Fruit fly (Drosophila melanogaster): Measurements from ENCODE around the gene CG13727.

Gene CG13727

DNA sequence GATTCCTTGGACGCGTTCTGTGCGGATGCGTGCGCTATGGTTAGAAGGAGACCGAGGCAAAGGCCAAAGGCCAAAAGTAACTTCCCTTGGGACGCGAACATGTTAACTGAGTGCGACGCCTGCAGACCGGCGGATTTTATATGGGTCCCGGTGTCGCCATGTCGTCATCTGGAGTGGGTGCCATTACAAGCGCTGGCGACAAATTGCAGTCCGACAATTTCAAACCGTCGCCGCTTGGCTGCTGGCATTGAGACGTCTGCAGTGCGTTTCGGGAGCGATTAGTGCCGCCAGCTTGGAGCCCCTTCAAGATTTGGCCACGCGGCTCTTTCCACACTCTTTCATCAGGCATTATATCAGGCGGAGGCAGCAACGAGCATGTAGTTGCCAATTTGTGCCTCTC, at the start of gene CG13727:
TSS of gene CG13727 (minus strand) at position 101 of the 400 bp plus-strand sequence.
- TF ChIP-seq psq (optimal IDR thresholded peaks at IDR 0.05) (no peak), Dll (optimal IDR thresholded peaks at IDR 0.05) (no peak), pan (optimal IDR thresholded peaks at IDR 0.05) (no peak), CG8478 (optimal IDR thresholded peaks at IDR 0.05) (no peak), usp (GFP tag; optimal IDR thresholded peaks at IDR 0.05) (no peak), EcR (GFP tag; optimal IDR thresholded peaks at IDR 0.05) (no peak)

DNA sequence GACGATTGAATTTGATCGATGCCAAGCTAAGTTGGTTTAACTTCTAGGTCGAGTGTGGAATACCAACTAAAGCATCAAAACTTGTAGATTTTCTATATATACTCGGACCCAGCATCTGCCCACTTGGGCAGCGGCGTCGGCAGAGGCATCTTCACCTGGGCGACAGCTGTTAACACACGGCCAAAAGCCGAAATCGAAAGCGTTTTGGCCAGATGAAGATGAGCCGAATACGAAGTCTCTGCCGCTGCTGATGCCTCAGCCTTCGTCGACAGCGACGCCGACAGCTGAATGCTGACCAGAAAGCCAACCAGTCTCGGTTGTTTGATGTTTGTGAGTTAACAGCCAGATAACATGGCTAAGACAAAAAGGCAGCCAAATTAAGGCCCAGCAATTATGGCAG, 47.8 kb upstream of the CG13727 start, which contains the start of gene CG13731:
TSS of gene CG13731 (minus strand) at position 62 of the 400 bp plus-strand sequence.
- no peak for TF ChIP-seq psq (optimal IDR thresholded peaks at IDR 0.05)
- no peak for TF ChIP-seq usp (GFP tag; optimal IDR thresholded peaks at IDR 0.05)
- TF ChIP-seq CG8478 (optimal IDR thresholded peaks at IDR 0.05): no peak
- TF ChIP-seq EcR (GFP tag; optimal IDR thresholded peaks at IDR 0.05): no peak
- no peak for TF ChIP-seq pan (optimal IDR thresholded peaks at IDR 0.05)
- no peak for TF ChIP-seq Dll (optimal IDR thresholded peaks at IDR 0.05)

DNA sequence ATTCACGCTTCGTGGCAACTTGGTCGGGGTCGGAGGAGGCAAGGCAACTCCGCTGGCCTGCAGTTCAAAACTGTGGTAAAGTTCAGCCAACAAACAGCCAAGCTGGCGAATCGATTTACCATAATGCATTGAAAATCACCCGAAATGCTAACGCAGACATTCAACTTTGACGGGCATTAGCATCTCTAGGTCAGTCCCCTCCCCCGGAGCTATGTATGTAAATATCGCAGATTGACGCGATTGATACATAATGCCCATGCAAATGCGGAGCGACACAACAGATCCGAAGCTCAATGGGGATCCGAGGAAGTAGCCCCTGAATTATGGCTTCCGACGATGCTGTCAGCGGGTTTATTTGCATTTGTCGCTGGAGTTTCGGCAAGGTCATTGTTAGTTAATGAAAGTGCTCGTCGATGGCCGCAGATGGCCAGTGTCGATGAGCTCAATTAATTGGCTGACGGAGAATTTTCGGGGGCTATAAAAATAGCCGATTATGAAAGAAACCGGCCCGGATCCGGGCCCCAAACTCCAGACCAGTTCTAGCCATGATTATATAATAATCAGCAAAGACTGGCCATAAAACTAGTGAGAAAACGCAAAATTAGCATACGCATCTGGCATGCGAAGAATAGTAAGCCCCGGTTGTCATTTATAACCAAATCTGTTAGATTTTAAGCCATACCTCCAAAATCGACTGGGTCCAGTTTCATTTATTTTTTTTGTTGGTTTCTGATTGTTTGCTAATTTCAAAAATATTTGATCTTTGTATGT, 45.7 kb upstream of the CG13727 start:
- TF ChIP-seq CG8478 (optimal IDR thresholded peaks at IDR 0.05): no peak
- no peak for TF ChIP-seq Dll (optimal IDR thresholded peaks at IDR 0.05)
- no peak for TF ChIP-seq usp (GFP tag; optimal IDR thresholded peaks at IDR 0.05)
- no peak for TF ChIP-seq psq (optimal IDR thresholded peaks at IDR 0.05)
- TF ChIP-seq pan (optimal IDR thresholded peaks at IDR 0.05): no peak
- TF ChIP-seq EcR (GFP tag; optimal IDR thresholded peaks at IDR 0.05): no peak

DNA sequence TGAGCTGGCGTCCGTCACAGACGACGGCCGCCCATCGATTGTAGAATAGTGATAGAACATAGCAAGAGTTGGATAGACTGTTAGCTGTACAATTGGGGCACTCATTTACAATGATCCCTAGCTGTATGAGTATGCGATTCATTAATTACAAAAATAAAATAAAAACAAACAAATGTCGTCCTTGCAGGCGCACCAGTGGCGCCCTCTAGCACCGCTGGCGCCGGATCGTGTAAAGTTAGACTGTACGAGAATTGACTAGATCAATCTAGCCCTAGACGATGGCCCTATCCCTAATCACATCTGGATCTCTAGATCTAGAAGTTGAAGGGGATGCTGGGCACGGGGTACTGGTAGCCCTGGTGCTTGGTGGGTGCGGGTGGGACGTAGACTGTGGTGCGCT, 42.6 kb upstream of the CG13727 start:
- TF ChIP-seq EcR (GFP tag; optimal IDR thresholded peaks at IDR 0.05): no peak
- no peak for TF ChIP-seq psq (optimal IDR thresholded peaks at IDR 0.05)
- TF ChIP-seq usp (GFP tag; optimal IDR thresholded peaks at IDR 0.05): no peak
- TF ChIP-seq Dll (optimal IDR thresholded peaks at IDR 0.05): no peak
- no peak for TF ChIP-seq CG8478 (optimal IDR thresholded peaks at IDR 0.05)
- TF ChIP-seq pan (optimal IDR thresholded peaks at IDR 0.05): no peak

DNA sequence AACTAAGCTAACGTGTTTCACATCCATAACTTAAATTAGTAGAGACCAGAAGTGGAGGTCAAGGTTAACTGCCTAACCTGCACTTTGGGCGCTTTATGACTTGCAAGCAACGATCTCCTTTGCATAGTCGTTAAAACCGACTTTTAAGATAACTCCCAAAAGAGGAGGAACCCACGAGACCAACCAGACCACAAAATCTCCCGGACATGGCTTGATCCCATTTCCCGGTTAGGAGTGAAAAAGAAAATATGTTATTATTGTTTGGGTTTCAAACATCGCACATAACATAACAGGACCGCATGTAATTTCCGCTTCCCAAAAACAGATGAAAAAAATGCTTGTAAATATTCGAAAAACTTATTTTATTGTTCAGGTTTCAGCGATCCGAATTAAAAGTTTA, 42.2 kb upstream of the CG13727 start:
- TF ChIP-seq pan (optimal IDR thresholded peaks at IDR 0.05) (no peak), Dll (optimal IDR thresholded peaks at IDR 0.05) (no peak), EcR (GFP tag; optimal IDR thresholded peaks at IDR 0.05) (no peak), CG8478 (optimal IDR thresholded peaks at IDR 0.05) (no peak), psq (optimal IDR thresholded peaks at IDR 0.05) (no peak), usp (GFP tag; optimal IDR thresholded peaks at IDR 0.05) (no peak)

DNA sequence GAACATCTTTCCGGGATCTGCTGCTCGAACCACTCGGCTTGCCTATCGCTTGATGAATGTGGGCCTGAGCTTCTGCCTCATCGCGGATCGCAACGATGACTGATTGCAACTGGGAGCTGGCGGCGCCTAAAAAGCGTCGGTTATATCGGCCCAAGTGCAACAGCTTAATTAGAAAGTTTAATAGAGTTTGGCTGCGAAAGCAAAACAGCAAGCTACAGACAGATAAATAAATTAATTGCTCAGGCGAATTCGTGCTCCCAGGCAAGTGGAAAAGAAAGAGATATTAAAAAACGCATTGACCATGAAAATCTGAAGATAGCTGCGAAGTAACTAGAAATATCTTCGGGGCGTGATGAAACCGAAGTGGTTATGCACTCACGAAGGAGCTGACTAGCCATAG, 41.5 kb upstream of the CG13727 start, which contains the start of gene CG13728:
TSS of gene CG13728 (minus strand) at position 101 of the 400 bp plus-strand sequence.
- TF ChIP-seq CG8478 (optimal IDR thresholded peaks at IDR 0.05) (no peak), psq (optimal IDR thresholded peaks at IDR 0.05) (no peak), Dll (optimal IDR thresholded peaks at IDR 0.05) (no peak), pan (optimal IDR thresholded peaks at IDR 0.05) (no peak), usp (GFP tag; optimal IDR thresholded peaks at IDR 0.05) (no peak), EcR (GFP tag; optimal IDR thresholded peaks at IDR 0.05) (no peak)

DNA sequence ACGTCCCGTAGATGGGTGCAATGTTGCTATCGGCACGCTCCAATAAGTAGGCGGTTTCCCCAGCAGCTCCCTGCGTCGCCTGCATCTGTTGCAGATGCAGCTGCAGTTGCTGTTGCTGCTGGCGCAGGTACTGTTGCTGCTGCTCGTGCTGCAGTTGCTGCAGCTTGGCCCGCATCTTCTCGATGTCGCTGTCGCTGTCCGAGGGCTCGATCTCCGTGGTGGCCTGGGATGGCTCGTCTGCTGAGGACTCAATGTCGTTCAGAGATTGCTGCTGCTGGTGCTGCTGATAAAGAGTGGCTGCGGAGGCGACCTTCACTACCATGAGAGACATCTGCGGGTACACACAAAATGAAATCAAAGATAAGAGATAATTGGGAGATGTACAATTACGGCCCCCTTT, 40.9 kb upstream of the CG13727 start:
- no peak for TF ChIP-seq CG8478 (optimal IDR thresholded peaks at IDR 0.05)
- TF ChIP-seq pan (optimal IDR thresholded peaks at IDR 0.05): no peak
- TF ChIP-seq Dll (optimal IDR thresholded peaks at IDR 0.05): no peak
- no peak for TF ChIP-seq EcR (GFP tag; optimal IDR thresholded peaks at IDR 0.05)
- no peak for TF ChIP-seq usp (GFP tag; optimal IDR thresholded peaks at IDR 0.05)
- no peak for TF ChIP-seq psq (optimal IDR thresholded peaks at IDR 0.05)

DNA sequence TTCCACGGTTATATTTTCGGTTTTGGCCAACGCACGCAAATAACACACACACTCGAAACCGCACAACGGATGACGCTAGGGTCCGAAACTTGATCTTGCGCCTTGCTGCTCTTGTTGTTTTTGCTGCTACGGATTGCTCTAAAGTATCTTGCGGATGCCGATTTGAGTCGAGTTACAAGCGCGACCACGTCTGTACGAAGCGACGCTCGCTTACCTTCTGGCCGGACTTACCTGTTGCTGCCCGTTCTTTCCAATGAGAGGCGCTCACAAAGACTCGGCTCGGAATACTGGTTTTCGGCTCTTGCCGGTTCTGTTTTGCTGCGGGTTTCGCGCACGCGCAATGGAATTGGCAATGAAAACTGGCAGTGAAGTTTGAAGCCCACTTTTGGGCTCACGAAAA, 38.2 kb upstream of the CG13727 start, which contains the start of gene Cad74A:
TSS of gene Cad74A (minus strand) at position 220 of the 400 bp plus-strand sequence.
- TF ChIP-seq EcR (GFP tag; optimal IDR thresholded peaks at IDR 0.05) (no peak), pan (optimal IDR thresholded peaks at IDR 0.05) (no peak), psq (optimal IDR thresholded peaks at IDR 0.05) (no peak), CG8478 (optimal IDR thresholded peaks at IDR 0.05) (no peak), usp (GFP tag; optimal IDR thresholded peaks at IDR 0.05) (no peak), Dll (optimal IDR thresholded peaks at IDR 0.05) (no peak)

DNA sequence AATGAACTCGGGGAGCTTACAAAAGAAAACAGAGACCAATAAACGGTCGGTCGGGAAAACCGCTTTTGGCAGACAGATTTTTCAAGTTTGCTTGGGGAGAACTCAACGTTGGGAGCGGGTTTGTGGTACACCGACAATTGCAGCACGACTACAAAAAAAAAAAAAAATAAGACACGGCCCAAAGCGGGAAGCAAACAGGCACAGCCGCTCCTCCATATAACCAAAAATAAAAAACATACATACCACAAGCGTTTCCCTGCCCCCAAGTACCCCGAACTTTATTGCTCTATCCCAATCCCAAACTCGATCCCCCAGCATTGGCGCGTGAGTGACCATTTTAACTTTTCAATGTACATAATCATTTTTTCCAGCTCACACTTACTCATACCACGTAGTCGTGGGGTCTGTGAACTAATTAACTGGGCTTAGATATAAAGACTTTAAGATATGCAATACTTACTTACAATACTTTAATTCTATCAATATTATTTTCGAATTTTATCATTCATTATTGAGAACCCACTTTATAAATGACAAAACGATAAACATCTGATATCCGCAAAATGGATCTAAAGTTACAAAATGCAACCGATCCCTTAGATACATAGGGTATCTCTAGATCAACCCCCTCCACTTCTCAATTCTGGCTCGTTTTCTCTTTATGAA, 34.0 kb upstream of the CG13727 start:
- TF ChIP-seq CG8478 (optimal IDR thresholded peaks at IDR 0.05) (no peak), usp (GFP tag; optimal IDR thresholded peaks at IDR 0.05) (no peak), Dll (optimal IDR thresholded peaks at IDR 0.05) (no peak), psq (optimal IDR thresholded peaks at IDR 0.05) (no peak), pan (optimal IDR thresholded peaks at IDR 0.05) (no peak), EcR (GFP tag; optimal IDR thresholded peaks at IDR 0.05) (no peak)

DNA sequence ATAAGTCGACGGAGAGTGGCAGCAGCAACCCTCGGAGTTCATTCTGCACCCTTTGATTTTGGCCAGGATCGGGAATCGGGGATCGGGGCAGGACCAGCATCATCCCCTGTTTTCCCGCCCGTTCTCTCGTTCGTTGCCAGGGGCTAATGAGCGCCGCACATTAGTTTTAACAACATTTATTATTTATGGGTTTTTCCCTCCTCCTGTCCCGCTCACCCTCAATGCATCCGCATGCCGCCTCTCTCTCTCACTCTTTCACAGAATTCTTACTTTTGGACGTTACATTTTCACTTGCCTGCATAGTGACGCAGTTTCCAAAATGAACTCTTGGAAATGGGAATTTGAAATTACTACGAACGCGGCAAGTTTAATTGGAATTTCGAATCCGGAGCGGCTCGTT, 25.8 kb upstream of the CG13727 start:
- TF ChIP-seq CG8478 (optimal IDR thresholded peaks at IDR 0.05): no peak
- TF ChIP-seq pan (optimal IDR thresholded peaks at IDR 0.05): no peak
- no peak for TF ChIP-seq psq (optimal IDR thresholded peaks at IDR 0.05)
- no peak for TF ChIP-seq Dll (optimal IDR thresholded peaks at IDR 0.05)
- TF ChIP-seq usp (GFP tag; optimal IDR thresholded peaks at IDR 0.05): no peak
- TF ChIP-seq EcR (GFP tag; optimal IDR thresholded peaks at IDR 0.05): no peak

DNA sequence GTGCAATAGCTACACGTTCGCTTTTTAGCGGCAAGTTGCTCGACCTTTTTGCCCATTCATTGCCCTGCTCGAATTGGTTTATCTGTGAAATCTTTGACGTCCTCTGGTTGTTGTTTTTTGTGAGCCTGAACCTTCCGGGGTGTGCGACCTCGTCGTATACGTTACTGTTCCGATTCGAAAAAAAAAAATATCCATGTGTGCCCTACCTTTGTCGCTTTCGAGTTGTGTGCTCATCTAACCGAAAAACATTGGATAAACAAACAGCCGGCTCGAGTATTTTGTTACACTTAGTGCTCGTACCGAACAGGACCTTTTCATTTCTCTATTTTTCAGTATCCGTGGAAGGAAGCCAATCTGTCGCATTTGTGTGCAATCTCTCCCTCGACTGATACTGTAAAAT, 22.9 kb upstream of the CG13727 start:
- no peak for TF ChIP-seq pan (optimal IDR thresholded peaks at IDR 0.05)
- TF ChIP-seq Dll (optimal IDR thresholded peaks at IDR 0.05): no peak

DNA sequence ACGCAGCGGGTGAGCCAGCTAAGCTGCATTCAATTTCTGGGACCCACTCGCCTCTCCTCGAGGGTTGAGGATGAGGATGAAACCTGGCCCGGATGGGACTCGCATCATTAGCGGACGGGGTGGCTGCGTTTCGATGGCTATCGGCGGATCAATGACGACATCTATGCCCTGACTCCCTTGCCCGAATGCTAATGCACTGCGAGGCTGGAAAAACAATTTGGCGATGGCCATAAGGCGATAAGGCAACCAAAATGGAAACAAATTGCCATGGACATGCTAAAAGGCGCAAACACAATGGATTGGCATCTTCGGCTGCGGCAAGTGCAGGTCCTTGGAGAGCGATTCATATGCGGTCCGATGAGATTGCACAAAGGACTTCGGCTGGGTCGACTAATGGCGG, 21.8 kb upstream of the CG13727 start:
- TF ChIP-seq EcR (GFP tag; optimal IDR thresholded peaks at IDR 0.05) (no peak), psq (optimal IDR thresholded peaks at IDR 0.05) (no peak), CG8478 (optimal IDR thresholded peaks at IDR 0.05) (no peak), pan (optimal IDR thresholded peaks at IDR 0.05) (no peak), usp (GFP tag; optimal IDR thresholded peaks at IDR 0.05) (no peak), Dll (optimal IDR thresholded peaks at IDR 0.05) (no peak)
